Fruit fly (Drosophila melanogaster) whole organism, wandering third instar larva: ENCODE data around the gene Miox.

Experiments used
- Abd-B ChIP-seq: fragments of >200 bp; optimal IDR thresholded peaks from 2 replicates; lab custom pipeline; 2017; ENCODE audit warnings: missing biosample characterization, missing genetic modification characterization
- CG32264 ChIP-seq: fragments of 200-800 bp; sonication (Bioruptor generic); optimal IDR thresholded peaks from 2 replicates; lab custom pipeline; 2016; ENCODE audit warnings: missing biosample characterization, missing genetic modification characterization
- CG9705 ChIP-seq: fragments of 200-800 bp; sonication (Bioruptor generic); optimal IDR thresholded peaks from 2 replicates; lab custom pipeline; 2018; ENCODE audit warnings: missing biosample characterization, mild to moderate bottlenecking, missing genetic modification characterization
- CrebA ChIP-seq: fragments of 200-800 bp; sonication (Bioruptor generic); optimal IDR thresholded peaks from 2 replicates; lab custom pipeline; 2016; ENCODE audit warnings: missing biosample characterization, mild to moderate bottlenecking, missing genetic modification characterization, borderline replicate concordance
- Dif ChIP-seq: fragments of 200-275, 200-300 bp; sonication (Bioruptor generic); optimal IDR thresholded peaks from 2 replicates; lab custom pipeline; 2018; ENCODE audit warnings: missing biosample characterization, missing genetic modification characterization; ENCODE audit not compliant: partially characterized antibody
- GATAd ChIP-seq: sonication (Bioruptor generic); optimal IDR thresholded peaks from 2 replicates; lab custom pipeline; 2016; ENCODE audit warnings: missing biosample characterization, missing genetic modification characterization
- Hnf4 ChIP-seq: fragments of 200-800 bp; sonication (Bioruptor generic); optimal IDR thresholded peaks from 2 replicates; lab custom pipeline; 2016; ENCODE audit warnings: missing biosample characterization, mild to moderate bottlenecking, missing genetic modification characterization
- Hr78 ChIP-seq: fragments of >200 bp; optimal IDR thresholded peaks from 2 replicates; lab custom pipeline; 2017; ENCODE audit warnings: missing biosample characterization, missing genetic modification characterization
- Hr83 ChIP-seq: fragments of 200-300 bp; sonication (Bioruptor generic); optimal IDR thresholded peaks from 2 replicates; lab custom pipeline; 2016; ENCODE audit warnings: missing biosample characterization, mild to moderate bottlenecking, missing genetic modification characterization, moderate library complexity; ENCODE audit not compliant: poor library complexity, severe bottlenecking
- Jra ChIP-seq: sonication (Bioruptor generic); optimal IDR thresholded peaks from 2 replicates; lab custom pipeline; 2016; ENCODE audit warnings: missing biosample characterization, missing genetic modification characterization
- Myc ChIP-seq: fragments of >200 bp; optimal IDR thresholded peaks from 2 replicates; lab custom pipeline; 2017
- N ChIP-seq: fragments of >200 bp; optimal IDR thresholded peaks from 2 replicates; lab custom pipeline; 2018; ENCODE audit warnings: missing biosample characterization, missing external identifiers, missing genetic modification characterization
- OdsH ChIP-seq: fragments of 200-800 bp; sonication (Bioruptor generic); optimal IDR thresholded peaks from 2 replicates; lab custom pipeline; 2016; ENCODE audit warnings: missing biosample characterization, mild to moderate bottlenecking, missing genetic modification characterization
- Rel ChIP-seq, 2 experiments: fragments of 200-800 bp; sonication (Bioruptor generic) in 1 of 2; optimal IDR thresholded peaks; 2 replicates in 1 of 2; 3 replicates in 1 of 2; lab custom pipeline; 2016 to 2019; ENCODE audit warnings: mild to moderate bottlenecking in 2 of 2, missing biosample characterization in 2 of 2, missing genetic modification characterization in 2 of 2, moderate library complexity in 1 of 2
- Sp1 ChIP-seq: fragments of 200-800 bp; sonication (Bioruptor generic); optimal IDR thresholded peaks from 3 replicates; lab custom pipeline; 2019; ENCODE audit warnings: missing biosample characterization, mild to moderate bottlenecking, missing genetic modification characterization, moderate library complexity
- Vsx2 ChIP-seq: fragments of 200-300, 225-300 bp; sonication (Bioruptor generic); optimal IDR thresholded peaks from 2 replicates; lab custom pipeline; 2018; ENCODE audit warnings: missing biosample characterization, missing genetic modification characterization; ENCODE audit not compliant: partially characterized antibody
- brk ChIP-seq: fragments of 200-800 bp; sonication (Bioruptor generic); optimal IDR thresholded peaks from 2 replicates; lab custom pipeline; 2016; ENCODE audit warnings: missing biosample characterization, mild to moderate bottlenecking, missing genetic modification characterization
- dl ChIP-seq, 2 experiments: fragments of 175-275, 200-275 bp in 1 of 2; fragments of 200-275 bp in 1 of 2; sonication (Bioruptor generic); optimal IDR thresholded peaks; lab custom pipeline; 2018; ENCODE audit warnings: mild to moderate bottlenecking in 2 of 2, missing biosample characterization in 2 of 2, missing genetic modification characterization in 2 of 2, moderate library complexity in 2 of 2; ENCODE audit not compliant: partially characterized antibody in 2 of 2, insufficient read depth in 1 of 2
- dsf ChIP-seq: sonication (Bioruptor generic); optimal IDR thresholded peaks from 2 replicates; lab custom pipeline; 2016; ENCODE audit warnings: missing biosample characterization, missing genetic modification characterization, borderline replicate concordance
- ey ChIP-seq: fragments of 200-800 bp; sonication (Bioruptor generic); optimal IDR thresholded peaks from 2 replicates; lab custom pipeline; 2016; ENCODE audit warnings: missing biosample characterization, missing genetic modification characterization
- foxo ChIP-seq, 2 experiments: fragments of 200-800 bp; sonication (Bioruptor generic); optimal IDR thresholded peaks; 2 replicates in 1 of 2; 3 replicates in 1 of 2; lab custom pipeline; 2016 to 2017; ENCODE audit warnings: missing biosample characterization in 2 of 2, missing genetic modification characterization in 2 of 2
- fru ChIP-seq: fragments of 200-800 bp; sonication (Bioruptor generic); optimal IDR thresholded peaks from 3 replicates; lab custom pipeline; 2016; ENCODE audit warnings: missing biosample characterization, mild to moderate bottlenecking, missing genetic modification characterization
- h ChIP-seq: fragments of 200-800 bp; sonication (Bioruptor generic); optimal IDR thresholded peaks from 3 replicates; lab custom pipeline; 2016; ENCODE audit warnings: missing biosample characterization, mild to moderate bottlenecking, missing genetic modification characterization
- jim ChIP-seq: fragments of 175-275, 200-325 bp; sonication (Bioruptor generic); optimal IDR thresholded peaks from 2 replicates; lab custom pipeline; 2016; ENCODE audit warnings: missing biosample characterization, mild to moderate bottlenecking, missing genetic modification characterization
- lola ChIP-seq: fragments of >200 bp; optimal IDR thresholded peaks from 2 replicates; lab custom pipeline; 2017; ENCODE audit warnings: missing biosample characterization, missing genetic modification characterization
- pan ChIP-seq: fragments of >200 bp; optimal IDR thresholded peaks from 2 replicates; lab custom pipeline; 2017
- psq ChIP-seq: fragments of 200-800 bp; sonication (Bioruptor generic); optimal IDR thresholded peaks from 3 replicates; lab custom pipeline; 2017; ENCODE audit warnings: missing biosample characterization, mild to moderate bottlenecking, missing genetic modification characterization, moderate library complexity
- rgr ChIP-seq: fragments of 200-800 bp; sonication (Bioruptor generic); optimal IDR thresholded peaks from 3 replicates; lab custom pipeline; 2016; ENCODE audit warnings: missing biosample characterization, mild to moderate bottlenecking, missing genetic modification characterization
- sage ChIP-seq: fragments of 200-800 bp; sonication (Bioruptor generic); optimal IDR thresholded peaks from 2 replicates; lab custom pipeline; 2016; ENCODE audit warnings: missing biosample characterization, mild to moderate bottlenecking, missing genetic modification characterization
- sv ChIP-seq: fragments of 200-800 bp; sonication (Bioruptor generic); optimal IDR thresholded peaks from 3 replicates; lab custom pipeline; 2016; ENCODE audit warnings: missing biosample characterization, missing genetic modification characterization
- woc ChIP-seq: sonication (Bioruptor generic); optimal IDR thresholded peaks from 2 replicates; lab custom pipeline; 2016; ENCODE audit warnings: missing biosample characterization, mild to moderate bottlenecking, missing genetic modification characterization

Gene Miox

DNA sequence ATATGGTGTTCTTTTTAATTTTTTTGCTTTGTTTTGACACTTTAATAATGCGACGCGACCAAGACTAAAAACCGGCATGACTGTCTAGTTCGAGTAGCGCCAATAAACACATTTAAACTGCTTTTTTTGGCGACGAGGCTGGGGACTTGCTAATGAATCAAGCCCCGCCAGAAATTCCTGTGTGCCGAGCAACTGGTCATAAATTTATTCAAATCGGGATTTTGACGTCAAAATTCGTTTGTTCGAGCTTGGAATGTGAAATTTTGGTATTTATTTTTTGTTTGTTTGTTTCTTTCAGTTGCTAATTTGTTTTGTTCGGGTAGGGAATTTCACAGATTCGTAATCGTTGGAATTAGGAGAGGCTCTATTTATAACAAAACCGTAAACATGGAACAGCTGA lies 18.2 kb downstream of the Miox start:
- no peak for TF ChIP-seq OdsH (GFP tag; lab: Kevin White, UChicago)
- TF ChIP-seq jim, result no peak
- no peak for TF ChIP-seq CG9705 (GFP tag; lab: Kevin White, UChicago)
- no peak for TF ChIP-seq CG32264
- TF ChIP-seq dsf (GFP tag; lab: Kevin White, UChicago), result no peak
- TF ChIP-seq brk (GFP tag; lab: Kevin White, UChicago), result no peak
- TF ChIP-seq Rel (GFP tag; optimal IDR thresholded peaks at IDR 0.05; lab: Kevin White, UChicago), result no peak
- peak; percentile 10 for TF ChIP-seq Rel (tag; optimal IDR thresholded peaks at IDR 0.05; lab: Kevin White, UChicago)
- no peak for TF ChIP-seq Jra
- TF ChIP-seq sage (GFP tag; lab: Kevin White, UChicago), result no peak

dm6 chr3L:12203736-12204135 lies 19.0 kb downstream of the Miox start, which contains the start of gene Ak1:
Ak1 (minus strand) TSS chr3L:12204082.
- TF ChIP-seq sv, result no peak
- TF ChIP-seq Jra, result no peak
- no peak for TF ChIP-seq Dif (GFP tag; lab: Kevin White, UChicago)
- no peak for TF ChIP-seq pan
- TF ChIP-seq CG32264, result no peak
- TF ChIP-seq Abd-B (GFP tag; lab: Kevin White, UChicago), result no peak
- TF ChIP-seq psq (GFP tag; lab: Kevin White, UChicago), result no peak
- no peak for TF ChIP-seq Hr78
- TF ChIP-seq woc (GFP tag; lab: Kevin White, UChicago), result no peak
- no peak for TF ChIP-seq rgr (GFP tag; lab: Kevin White, UChicago)
- TF ChIP-seq Hr83 (GFP tag; lab: Kevin White, UChicago), result no peak
- TF ChIP-seq fru (GFP tag; lab: Kevin White, UChicago), result no peak

DNA sequence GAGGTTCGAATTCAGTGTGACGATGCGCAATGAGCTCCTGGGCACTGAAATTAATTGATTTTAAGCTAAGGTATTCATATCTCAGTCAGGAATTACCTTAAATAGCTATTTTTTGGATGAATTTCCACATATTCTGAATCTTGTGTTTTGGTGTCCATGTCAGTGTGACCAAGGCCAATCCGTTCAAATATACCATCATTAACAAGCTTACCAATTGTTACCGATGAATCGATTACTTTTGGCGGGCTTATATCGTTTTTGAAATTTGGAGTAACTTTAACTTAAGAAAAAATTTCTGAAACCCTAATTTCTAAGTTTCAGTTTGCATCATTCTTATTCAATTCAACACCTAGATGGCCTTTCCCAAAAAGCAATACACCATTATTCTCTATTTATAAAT lies 21.1 kb downstream of the Miox start, which contains the start of gene Tsen54:
TSS of gene Tsen54 (minus strand) at position 175 of the 400 bp plus-strand sequence.
- TF ChIP-seq h (GFP tag; lab: Kevin White, UChicago) (no peak), Abd-B (GFP tag; lab: Kevin White, UChicago) (no peak), GATAd (no peak), Myc (lab: Kevin White, UChicago) (no peak), Dif (GFP tag; lab: Kevin White, UChicago) (no peak), sv (no peak)

DNA sequence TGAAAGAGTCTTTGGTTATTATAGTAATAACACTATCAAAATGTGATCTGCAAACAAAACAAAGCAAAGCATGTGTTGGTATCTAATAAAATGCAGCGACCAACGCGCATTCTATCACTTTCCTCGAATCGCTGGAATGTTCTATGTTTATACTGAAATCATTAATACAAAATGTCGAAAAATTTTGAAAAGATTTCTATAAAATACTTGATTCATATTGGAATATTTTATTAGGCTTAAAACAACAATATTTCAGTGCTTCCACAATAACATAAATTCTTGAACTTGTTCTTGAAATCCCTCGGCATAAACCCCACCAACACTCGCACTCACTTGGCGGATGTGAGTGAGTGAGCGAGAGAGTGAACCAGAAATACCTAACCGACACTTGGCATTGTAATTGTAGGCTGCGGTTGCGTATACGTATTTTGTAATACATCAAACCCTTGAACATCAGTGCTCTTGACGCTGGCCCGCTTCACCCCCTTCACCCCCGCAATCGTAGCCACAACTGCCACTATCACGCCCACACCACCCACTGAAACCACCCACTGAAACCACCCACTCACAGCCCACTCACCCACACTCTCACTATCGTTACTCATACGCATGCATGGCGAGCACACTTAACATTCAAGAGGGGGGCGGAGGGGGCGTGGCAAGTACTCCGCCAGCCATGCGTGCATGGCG lies 38.3 kb downstream of the Miox start:
- no peak for TF ChIP-seq Vsx2 (GFP tag; lab: Kevin White, UChicago)
- no peak for TF ChIP-seq Rel (GFP tag; optimal IDR thresholded peaks at IDR 0.05; lab: Kevin White, UChicago)
- TF ChIP-seq Rel (tag; optimal IDR thresholded peaks at IDR 0.05; lab: Kevin White, UChicago), result no peak
- TF ChIP-seq Jra, result no peak
- TF ChIP-seq Hnf4, result no peak
- TF ChIP-seq dsf (GFP tag; lab: Kevin White, UChicago), result no peak
- no peak for TF ChIP-seq CG9705 (GFP tag; lab: Kevin White, UChicago)
- TF ChIP-seq CrebA (GFP tag; lab: Kevin White, UChicago), result no peak
- TF ChIP-seq dl (GFP tag; optimal IDR thresholded peaks at IDR 0.05; lab: Kevin White, UChicago; ENCODE audit: insufficient read depth in 1 of 2, partially characterized antibody in 2 of 2), result no peak
- no peak for TF ChIP-seq Hr83 (GFP tag; lab: Kevin White, UChicago)
- no peak for TF ChIP-seq Dif (GFP tag; lab: Kevin White, UChicago)
- no peak for TF ChIP-seq foxo (GFP tag; optimal IDR thresholded peaks at IDR 0.05; lab: Kevin White, UChicago)
- no peak for TF ChIP-seq GATAd
- no peak for TF ChIP-seq ey (GFP tag; lab: Kevin White, UChicago)
- TF ChIP-seq, all 38 proteins: peak for 0

DNA sequence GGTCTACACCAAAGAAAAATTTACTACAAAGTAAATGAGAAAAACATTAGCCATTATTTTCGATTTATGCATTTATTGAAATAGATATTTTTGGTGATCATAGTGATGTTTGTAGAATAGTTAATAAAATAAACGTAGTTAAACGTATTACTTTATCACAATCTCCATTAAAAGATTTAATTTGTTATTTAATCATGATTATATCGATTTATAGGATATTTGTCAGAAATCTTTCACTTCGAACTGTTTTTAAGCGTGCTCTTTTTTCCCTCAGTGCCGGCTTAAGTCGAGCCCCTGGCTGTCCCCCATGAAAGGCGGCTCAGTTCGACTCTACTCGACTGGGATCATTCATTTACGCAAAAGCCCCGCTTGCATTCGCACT lies 38.8 kb downstream of the Miox start:
- TF ChIP-seq sv (no peak), Sp1 (no peak), Rel (GFP tag; optimal IDR thresholded peaks at IDR 0.05; lab: Kevin White, UChicago) (no peak), Rel (tag; optimal IDR thresholded peaks at IDR 0.05; lab: Kevin White, UChicago) (no peak), woc (GFP tag; lab: Kevin White, UChicago) (no peak), foxo (GFP tag; optimal IDR thresholded peaks at IDR 0.05; lab: Kevin White, UChicago) (no peak), CG32264 (no peak), brk (GFP tag; lab: Kevin White, UChicago) (no peak), Jra (no peak), ey (GFP tag; lab: Kevin White, UChicago) (no peak), lola (GFP tag; lab: Kevin White, UChicago) (no peak), N (no peak)
